Worm (Caenorhabditis elegans) whole organism, L2 larva: ENCODE measurements around the gene ZK380.4.
"Not testable (repeated sequence)": the region's sequence is repeated elsewhere in the genome, so short reads cannot be mapped to it uniquely, and the experiment has no call there.

Experiments used
- C34F6.9 ChIP-seq: fragments of 150-350 bp; optimal IDR thresholded peaks from 2 replicates; lab custom pipeline; 2014; ENCODE audit warnings: missing biosample characterization, missing genetic modification characterization
- F13H6.1 ChIP-seq: sonication (generic microtip); optimal IDR thresholded peaks from 2 replicates; lab custom pipeline; 2016; ENCODE audit warnings: missing genetic modification characterization, missing compliant biosample characterization
- Y55F3AM.14 ChIP-seq: fragments of 200-800 bp; sonication (Bioruptor generic); optimal IDR thresholded peaks from 2 replicates; lab custom pipeline; 2018; ENCODE audit warnings: mild to moderate bottlenecking, missing genetic modification characterization, missing compliant biosample characterization
- ZK546.5 ChIP-seq: sonication (generic microtip); optimal IDR thresholded peaks from 2 replicates; lab custom pipeline; 2017; ENCODE audit warnings: missing biosample characterization, missing genetic modification characterization
- aly-2 ChIP-seq: fragments of 150-350 bp; optimal IDR thresholded peaks from 2 replicates; lab custom pipeline; 2014; ENCODE audit warnings: missing biosample characterization, missing genetic modification characterization
- blmp-1 ChIP-seq: sonication (generic microtip); optimal IDR thresholded peaks from 2 replicates; lab custom pipeline; 2017; ENCODE audit warnings: missing genetic modification characterization, mild to moderate bottlenecking, missing compliant biosample characterization, antibody characterized with exemption, moderate library complexity; ENCODE audit not compliant: insufficient read depth
- ceh-82 ChIP-seq: fragments of 150-350 bp; optimal IDR thresholded peaks from 2 replicates; lab custom pipeline; 2014; ENCODE audit warnings: missing biosample characterization, missing genetic modification characterization
- crh-2 ChIP-seq: sonication (generic microtip); optimal IDR thresholded peaks from 2 replicates; lab custom pipeline; 2017; ENCODE audit warnings: missing biosample characterization, missing genetic modification characterization
- elt-1 ChIP-seq: fragments of 150-350 bp; optimal IDR thresholded peaks from 2 replicates; lab custom pipeline; 2014; ENCODE audit warnings: missing biosample characterization, missing genetic modification characterization
- elt-3 ChIP-seq: sonication (generic microtip); optimal IDR thresholded peaks from 2 replicates; lab custom pipeline; 2017; ENCODE audit warnings: missing biosample characterization, missing genetic modification characterization
- fos-1 ChIP-seq: fragments of 150-350 bp; optimal IDR thresholded peaks from 2 replicates; lab custom pipeline; 2014; ENCODE audit warnings: missing biosample characterization, missing genetic modification characterization
- gmeb-1 ChIP-seq: fragments of 150-350 bp; optimal IDR thresholded peaks from 2 replicates; lab custom pipeline; 2014; ENCODE audit warnings: missing biosample characterization, missing genetic modification characterization
- lin-11 ChIP-seq: fragments of 150-350 bp; sonication (generic microtip); optimal IDR thresholded peaks from 2 replicates; lab custom pipeline; 2014; ENCODE audit warnings: missing biosample characterization, missing genetic modification characterization, inconsistent platforms, mixed read lengths
- lin-39 ChIP-seq: fragments of 150-350 bp; optimal IDR thresholded peaks from 2 replicates; lab custom pipeline; 2014; ENCODE audit warnings: missing biosample characterization, missing genetic modification reagents, missing genetic modification characterization
- lsy-2 ChIP-seq, 2 experiments: fragments of 150-350 bp in 1 of 2; sonication (generic microtip) in 1 of 2; optimal IDR thresholded peaks; 2 replicates each; lab custom pipeline; 2014 to 2017; ENCODE audit warnings: missing biosample characterization in 2 of 2, missing genetic modification characterization in 2 of 2
- mab-5 ChIP-seq: fragments of 150-350 bp; optimal IDR thresholded peaks from 2 replicates; lab custom pipeline; 2014; ENCODE audit warnings: missing biosample characterization, missing genetic modification characterization
- mbf-1 ChIP-seq: sonication (generic microtip); optimal IDR thresholded peaks from 2 replicates; lab custom pipeline; 2017; ENCODE audit warnings: missing biosample characterization, missing genetic modification characterization
- mdl-1 ChIP-seq, 2 experiments: fragments of 150-350 bp in 1 of 2; sonication (generic microtip) in 1 of 2; optimal IDR thresholded peaks; 2 replicates each; lab custom pipeline; 2017; ENCODE audit warnings: missing biosample characterization in 2 of 2, missing genetic modification characterization in 2 of 2
- nhr-11 ChIP-seq: fragments of 150-350 bp; optimal IDR thresholded peaks from 2 replicates; lab custom pipeline; 2014; ENCODE audit warnings: missing biosample characterization, missing genetic modification characterization
- nhr-12 ChIP-seq: fragments of 150-350 bp; optimal IDR thresholded peaks from 2 replicates; lab custom pipeline; 2014; ENCODE audit warnings: missing biosample characterization, missing genetic modification characterization
- nhr-129 ChIP-seq: fragments of 150-350 bp; optimal IDR thresholded peaks from 2 replicates; lab custom pipeline; 2014; ENCODE audit warnings: missing biosample characterization, missing genetic modification characterization
- nhr-23 ChIP-seq: fragments of 150-350 bp; optimal IDR thresholded peaks from 2 replicates; lab custom pipeline; 2014; ENCODE audit warnings: missing biosample characterization, missing genetic modification reagents, missing genetic modification characterization
- nhr-237 ChIP-seq: fragments of 150-350 bp; optimal IDR thresholded peaks from 2 replicates; lab custom pipeline; 2014; ENCODE audit warnings: missing biosample characterization, missing genetic modification characterization
- nhr-6 ChIP-seq: fragments of 150-350 bp; optimal IDR thresholded peaks from 2 replicates; lab custom pipeline; 2014; ENCODE audit warnings: missing biosample characterization, missing genetic modification characterization
- nhr-77 ChIP-seq: fragments of 150-350 bp; optimal IDR thresholded peaks from 2 replicates; lab custom pipeline; 2014; ENCODE audit warnings: missing biosample characterization, missing genetic modification characterization
- peb-1 ChIP-seq: fragments of 150-350 bp; optimal IDR thresholded peaks from 2 replicates; lab custom pipeline; 2014; ENCODE audit warnings: missing biosample characterization, missing genetic modification characterization
- sma-3 ChIP-seq: sonication (generic microtip); optimal IDR thresholded peaks from 2 replicates; lab custom pipeline; 2016; ENCODE audit warnings: missing genetic modification reagents, missing genetic modification characterization, missing compliant biosample characterization
- sma-9 ChIP-seq, 2 experiments: fragments of 150-350 bp in 1 of 2; sonication (generic microtip) in 1 of 2; optimal IDR thresholded peaks; 2 replicates each; lab custom pipeline; 2014 to 2016; ENCODE audit warnings: missing genetic modification characterization in 2 of 2, mild to moderate bottlenecking in 1 of 2, missing biosample characterization in 1 of 2, missing compliant biosample characterization in 1 of 2, missing genetic modification reagents in 1 of 2, moderate library complexity in 1 of 2
- unc-39 ChIP-seq: fragments of 150-350 bp; optimal IDR thresholded peaks from 2 replicates; lab custom pipeline; 2014; ENCODE audit warnings: missing biosample characterization, missing genetic modification characterization
- unc-62 ChIP-seq: fragments of 150-350 bp; optimal IDR thresholded peaks from 2 replicates; lab custom pipeline; 2014; ENCODE audit warnings: missing biosample characterization, missing genetic modification reagents, missing genetic modification characterization
- zag-1 ChIP-seq: fragments of 150-350 bp; optimal IDR thresholded peaks from 2 replicates; lab custom pipeline; 2014; ENCODE audit warnings: missing biosample characterization, missing genetic modification characterization
- ztf-1 ChIP-seq: fragments of 200-800 bp; sonication (Bioruptor generic); conservative IDR thresholded peaks from 2 replicates; pipeline ENCODE4 v1.3.6; 2022; ENCODE audit warnings: missing genetic modification characterization, missing compliant biosample characterization
- ztf-4 ChIP-seq: fragments of 150-350 bp; optimal IDR thresholded peaks from 2 replicates; lab custom pipeline; 2014; ENCODE audit warnings: missing biosample characterization, missing genetic modification characterization

The ZK380.4 gene

ce11 chrX:1651668-1652067 lies at the start of gene ZK380.4:
Gene ZK380.4, minus strand, starts transcription at chrX:1651994.
- no peak for TF ChIP-seq mab-5
- no peak for TF ChIP-seq elt-1 (tag; lab: Kevin White, UChicago)
- TF ChIP-seq lin-39 (tag; lab: Kevin White, UChicago): no peak
- TF ChIP-seq F13H6.1 (tag; lab: Kevin White, UChicago): no peak
- no peak for TF ChIP-seq ztf-1 (GFP tag; lab: Robert Waterston, UW)
- no peak for TF ChIP-seq Y55F3AM.14
- no peak for TF ChIP-seq nhr-11 (tag; lab: Kevin White, UChicago)
- no peak for TF ChIP-seq nhr-12
- TF ChIP-seq unc-62 (GFP tag; lab: Kevin White, UChicago): no peak
- no peak for TF ChIP-seq nhr-237 (tag; lab: Kevin White, UChicago)
- TF ChIP-seq C34F6.9 (tag; lab: Kevin White, UChicago): no peak
- TF ChIP-seq ztf-4: no peak
- no peak for TF ChIP-seq ZK546.5
- no peak for TF ChIP-seq nhr-129 (tag; lab: Kevin White, UChicago)
- TF ChIP-seq mbf-1 (tag; lab: Kevin White, UChicago): no peak
- no peak for TF ChIP-seq nhr-23
- no peak for TF ChIP-seq sma-3 (GFP tag; lab: Kevin White, UChicago)

- TF ChIP-seq elt-1 (tag; lab: Kevin White, UChicago) (no peak), mdl-1 (tag; optimal IDR thresholded peaks at IDR 0.05; lab: Kevin White, UChicago) (no peak), sma-9 (GFP tag; optimal IDR thresholded peaks at IDR 0.05; lab: Kevin White, UChicago) (no peak), sma-9 (tag; optimal IDR thresholded peaks at IDR 0.05; lab: Kevin White, UChicago) (no peak), nhr-77 (tag; lab: Kevin White, UChicago) (no peak), lsy-2 (tag; optimal IDR thresholded peaks at IDR 0.05; lab: Kevin White, UChicago) (no peak), ceh-82 (tag; lab: Kevin White, UChicago) (no peak)
Observed at ce11 chrX:1698476-1698875, 46.7 kb upstream of the ZK380.4 start.

ce11 chrX:1696879-1697278 lies 45.1 kb upstream of the ZK380.4 start, which contains the start of gene C36C9.4:
Gene C36C9.4, minus strand, starts transcription at chrX:1696979.
- TF ChIP-seq mab-5; lin-39 (tag; lab: Kevin White, UChicago); unc-39: not testable (repeated sequence)

- not testable (repeated sequence) for TF ChIP-seq nhr-77, nhr-6, elt-3 (tag; lab: Kevin White, UChicago)
Observed at ce11 chrX:1690894-1691293, 39.1 kb upstream of the ZK380.4 start, which contains the start of gene C36C9.6. Gene C36C9.6, minus strand, starts transcription at chrX:1690994.

ce11 chrX:1689996-1690395 lies 38.2 kb upstream of the ZK380.4 start, which contains the start of gene C36C9.12:
Gene C36C9.12, minus strand, starts transcription at chrX:1690096.
- TF ChIP-seq gmeb-1, lin-39, lin-11 (tag; lab: Kevin White, UChicago): not testable (repeated sequence)

ce11 chrX:1687079-1687478 lies 35.3 kb upstream of the ZK380.4 start, which contains the start of gene C36C9.11:
Gene C36C9.11, plus strand, starts transcription at chrX:1687379.
- TF ChIP-seq lsy-2 (tag; optimal IDR thresholded peaks at IDR 0.05; lab: Kevin White, UChicago); zag-1 (tag; lab: Kevin White, UChicago); unc-39: not testable (repeated sequence)

ce11 chrX:1682558-1682957 lies 30.8 kb upstream of the ZK380.4 start, which contains the start of gene meg-4:
Gene meg-4, plus strand, starts transcription at chrX:1682954.
- TF ChIP-seq elt-3 (tag; lab: Kevin White, UChicago) (no peak), nhr-77 (tag; lab: Kevin White, UChicago) (no peak), nhr-11 (tag; lab: Kevin White, UChicago) (no peak), nhr-237 (tag; lab: Kevin White, UChicago) (no peak), F13H6.1 (tag; lab: Kevin White, UChicago) (no peak), sma-3 (GFP tag; lab: Kevin White, UChicago) (no peak), aly-2 (tag; lab: Kevin White, UChicago) (no peak), fos-1 (tag; lab: Kevin White, UChicago) (no peak), C34F6.9 (tag; lab: Kevin White, UChicago) (no peak), mbf-1 (tag; lab: Kevin White, UChicago) (no peak), peb-1 (tag; lab: Kevin White, UChicago) (no peak), blmp-1 (tag; lab: Kevin White, UChicago) (no peak), Y55F3AM.14 (no peak), crh-2 (tag; lab: Kevin White, UChicago) (no peak), mab-5 (no peak), lin-39 (tag; lab: Kevin White, UChicago) (no peak), ztf-1 (GFP tag; lab: Robert Waterston, UW) (no peak), gmeb-1 (tag; lab: Kevin White, UChicago) (no peak), nhr-129 (tag; lab: Kevin White, UChicago) (no peak), sma-9 (GFP tag; optimal IDR thresholded peaks at IDR 0.05; lab: Kevin White, UChicago) (no peak), sma-9 (tag; optimal IDR thresholded peaks at IDR 0.05; lab: Kevin White, UChicago) (no peak)
- TF ChIP-seq, all 48 proteins: peak for 0
